Worm (Caenorhabditis elegans) whole organism, L1 larva: Measurements from ENCODE around the gene C45G9.9.
A peak's percentile ranks its signal among the peaks of the same experiment; 100 is the strongest.

ENCODE experiments used
- C16A3.4 ChIP-seq: fragments of 150-350 bp; optimal IDR thresholded peaks from 2 replicates; lab custom pipeline; 2014; ENCODE audit warnings: missing biosample characterization, missing genetic modification characterization
- F16B12.6 ChIP-seq: fragments of 150-350 bp; optimal IDR thresholded peaks from 2 replicates; lab custom pipeline; 2014; ENCODE audit warnings: missing biosample characterization, missing genetic modification characterization
- alr-1 ChIP-seq: fragments of 200-800 bp; sonication (Bioruptor generic); optimal IDR thresholded peaks from 2 replicates; lab custom pipeline; 2018; ENCODE audit warnings: borderline replicate concordance, mild to moderate bottlenecking, missing genetic modification characterization, missing compliant biosample characterization
- aly-2 ChIP-seq: fragments of 150-350 bp; optimal IDR thresholded peaks from 2 replicates; lab custom pipeline; 2014; ENCODE audit warnings: missing biosample characterization, missing genetic modification characterization
- ama-1 ChIP-seq: fragments of 150-350 bp; optimal IDR thresholded peaks from 2 replicates; lab custom pipeline; 2014
- ceh-63 ChIP-seq: fragments of 200-800 bp; sonication (Bioruptor generic); optimal IDR thresholded peaks from 2 replicates; lab custom pipeline; 2018; ENCODE audit warnings: mild to moderate bottlenecking, missing genetic modification characterization, missing compliant biosample characterization
- ceh-8 ChIP-seq: fragments of 200-800 bp; sonication (Bioruptor generic); optimal IDR thresholded peaks from 2 replicates; lab custom pipeline; 2018; ENCODE audit warnings: mild to moderate bottlenecking, missing genetic modification characterization, moderate library complexity, missing compliant biosample characterization
- ceh-82 ChIP-seq, 3 experiments: fragments of 150-350 bp in 1 of 3; sonication (generic microtip) in 2 of 3; optimal IDR thresholded peaks; 2 replicates each; lab custom pipeline; 2014 to 2017; ENCODE audit warnings: missing biosample characterization in 3 of 3, missing genetic modification characterization in 3 of 3
- ces-1 ChIP-seq: fragments of 150-350 bp; optimal IDR thresholded peaks from 2 replicates; lab custom pipeline; 2014; ENCODE audit warnings: missing biosample characterization, missing genetic modification reagents, missing genetic modification characterization
- dpl-1 ChIP-seq, 3 experiments: fragments of 150-350 bp in 2 of 3; sonication (generic microtip) in 1 of 3; optimal IDR thresholded peaks; 2 replicates each; lab custom pipeline; 2014 to 2017; ENCODE audit warnings: missing biosample characterization in 3 of 3, missing genetic modification characterization in 3 of 3, missing genetic modification reagents in 3 of 3
- dsc-1 ChIP-seq: sonication (generic microtip); optimal IDR thresholded peaks from 2 replicates; lab custom pipeline; 2016; ENCODE audit warnings: mild to moderate bottlenecking, missing genetic modification characterization, missing compliant biosample characterization
- efl-1 ChIP-seq, 4 experiments: fragments of 150-350 bp; optimal IDR thresholded peaks in 3 of 4; peaks in 1 of 4; 1 replicate in 1 of 4; 2 replicates in 3 of 4; lab custom pipeline; 2014; ENCODE audit warnings: missing biosample characterization in 2 of 4, missing genetic modification characterization in 2 of 4, missing genetic modification reagents in 2 of 4
- efl-3 ChIP-seq: fragments of 200-800 bp; sonication (Bioruptor generic); optimal IDR thresholded peaks from 2 replicates; lab custom pipeline; 2018; ENCODE audit warnings: mild to moderate bottlenecking, missing genetic modification characterization, missing compliant biosample characterization
- egl-27 ChIP-seq, 2 experiments: fragments of 150-350 bp in 1 of 2; sonication (generic microtip); optimal IDR thresholded peaks; 3 replicates each; lab custom pipeline; 2017 to 2018; ENCODE audit warnings: missing biosample characterization in 2 of 2, missing genetic modification characterization in 2 of 2, missing genetic modification reagents in 2 of 2
- elt-2 ChIP-seq: sonication (generic microtip); optimal IDR thresholded peaks from 2 replicates; lab custom pipeline; 2016; ENCODE audit warnings: missing genetic modification characterization, mild to moderate bottlenecking, inconsistent platforms, missing compliant biosample characterization, missing genetic modification reagents
- elt-3 ChIP-seq, 6 experiments: fragments of 150-350 bp in 1 of 6; sonication (generic microtip); optimal IDR thresholded peaks; 2 replicates each; lab custom pipeline; 2017 to 2018; ENCODE audit warnings: missing biosample characterization in 6 of 6, missing genetic modification characterization in 6 of 6, inconsistent platforms in 1 of 6
- ets-5 ChIP-seq: fragments of 200-800 bp; sonication (Bioruptor generic); IDR thresholded peaks from 2 replicates; pipeline ENCODE4 v1.3.6; 2022; ENCODE audit warnings: missing genetic modification characterization, missing compliant biosample characterization
- fkh-4 ChIP-seq: sonication (generic microtip); optimal IDR thresholded peaks from 2 replicates; lab custom pipeline; 2016; ENCODE audit warnings: missing compliant biosample characterization, missing genetic modification characterization, borderline replicate concordance
- fos-1 ChIP-seq: fragments of 150-350 bp; optimal IDR thresholded peaks from 2 replicates; lab custom pipeline; 2014; ENCODE audit warnings: missing biosample characterization, missing genetic modification characterization
- grh-1 ChIP-seq: fragments of 200-800 bp; sonication (Bioruptor generic); IDR thresholded peaks from 2 replicates; pipeline ENCODE4 v1.3.6; 2022; ENCODE audit warnings: missing genetic modification reagents, missing genetic modification characterization, missing compliant biosample characterization
- hlh-17 ChIP-seq: fragments of 200-800 bp; sonication (Bioruptor generic); optimal IDR thresholded peaks from 2 replicates; lab custom pipeline; 2018; ENCODE audit warnings: missing genetic modification characterization, mild to moderate bottlenecking, missing compliant biosample characterization, moderate library complexity, borderline replicate concordance
- hlh-4 ChIP-seq: sonication (generic microtip); optimal IDR thresholded peaks from 2 replicates; lab custom pipeline; 2016; ENCODE audit warnings: mild to moderate bottlenecking, missing genetic modification characterization, missing compliant biosample characterization
- hpl-2 ChIP-seq: fragments of 150-350 bp; optimal IDR thresholded peaks from 2 replicates; lab custom pipeline; 2014; ENCODE audit warnings: missing biosample characterization, missing genetic modification reagents, missing genetic modification characterization
- irx-1 ChIP-seq: sonication (generic microtip); optimal IDR thresholded peaks from 2 replicates; lab custom pipeline; 2016; ENCODE audit warnings: missing genetic modification characterization, missing compliant biosample characterization
- isw-1 ChIP-seq: fragments of 200-800 bp; sonication (Bioruptor generic); IDR thresholded peaks from 2 replicates; pipeline ENCODE4 v1.3.6; 2022; ENCODE audit warnings: missing genetic modification characterization, missing compliant biosample characterization
- lin-13 ChIP-seq: fragments of 150-350 bp; optimal IDR thresholded peaks from 2 replicates; lab custom pipeline; 2014; ENCODE audit warnings: missing biosample characterization, missing genetic modification reagents, missing genetic modification characterization
- lin-15B ChIP-seq: fragments of 150-350 bp; sonication (generic microtip); optimal IDR thresholded peaks from 3 replicates; lab custom pipeline; 2014; ENCODE audit warnings: missing biosample characterization, missing genetic modification characterization
- lin-35 ChIP-seq, 2 experiments: fragments of 150-350 bp; optimal IDR thresholded peaks; 2 replicates each; lab custom pipeline; 2014; ENCODE audit warnings: missing biosample characterization in 2 of 2, missing genetic modification characterization in 2 of 2, missing genetic modification reagents in 2 of 2
- lin-39 ChIP-seq: fragments of 150-350 bp; optimal IDR thresholded peaks from 2 replicates; lab custom pipeline; 2014; ENCODE audit warnings: missing biosample characterization, missing genetic modification reagents, missing genetic modification characterization
- mef-2 ChIP-seq: fragments of 150-350 bp; optimal IDR thresholded peaks from 2 replicates; lab custom pipeline; 2014; ENCODE audit warnings: missing biosample characterization, missing genetic modification characterization
- nhr-20 ChIP-seq: sonication (generic microtip); optimal IDR thresholded peaks from 2 replicates; lab custom pipeline; 2016; ENCODE audit warnings: mild to moderate bottlenecking, missing genetic modification characterization, missing compliant biosample characterization
- nhr-237 ChIP-seq: fragments of 150-350 bp; optimal IDR thresholded peaks from 2 replicates; lab custom pipeline; 2014; ENCODE audit warnings: missing biosample characterization, missing genetic modification characterization
- nhr-71 ChIP-seq: sonication (generic microtip); optimal IDR thresholded peaks from 2 replicates; lab custom pipeline; 2016; ENCODE audit warnings: mild to moderate bottlenecking, missing genetic modification characterization, moderate library complexity, missing compliant biosample characterization
- nhr-84 ChIP-seq: sonication (generic microtip); optimal IDR thresholded peaks from 2 replicates; lab custom pipeline; 2017; ENCODE audit warnings: missing biosample characterization, missing genetic modification characterization
- nhr-85 ChIP-seq: sonication (generic microtip); peaks from one replicate; lab custom pipeline; 2016; ENCODE audit warnings: missing genetic modification characterization, inconsistent platforms, missing compliant biosample characterization
- nhr-90 ChIP-seq: sonication (generic microtip); optimal IDR thresholded peaks from 2 replicates; lab custom pipeline; 2016; ENCODE audit warnings: mild to moderate bottlenecking, missing genetic modification characterization, missing compliant biosample characterization; ENCODE audit not compliant: poor library complexity
- pag-3 ChIP-seq: sonication (generic microtip); optimal IDR thresholded peaks from 2 replicates; lab custom pipeline; 2017; ENCODE audit warnings: missing genetic modification characterization, mild to moderate bottlenecking, missing compliant biosample characterization, antibody characterized with exemption, borderline replicate concordance; ENCODE audit not compliant: insufficient read depth
- pax-3 ChIP-seq: fragments of 200-800 bp; sonication (Bioruptor generic); optimal IDR thresholded peaks from 2 replicates; lab custom pipeline; 2018; ENCODE audit warnings: mild to moderate bottlenecking, missing genetic modification characterization, moderate library complexity, missing compliant biosample characterization
- pqm-1 ChIP-seq: sonication (generic microtip); optimal IDR thresholded peaks from 3 replicates; lab custom pipeline; 2017; ENCODE audit warnings: missing biosample characterization, missing genetic modification characterization
- snu-23 ChIP-seq: sonication (generic microtip); optimal IDR thresholded peaks from 2 replicates; lab custom pipeline; 2016; ENCODE audit warnings: missing genetic modification characterization, missing compliant biosample characterization
- sox-4 ChIP-seq: sonication (generic microtip); optimal IDR thresholded peaks from 2 replicates; lab custom pipeline; 2016; ENCODE audit warnings: missing genetic modification characterization, missing compliant biosample characterization
- sptf-1 ChIP-seq: fragments of 150-350 bp; optimal IDR thresholded peaks from 2 replicates; lab custom pipeline; 2014; ENCODE audit warnings: missing biosample characterization, missing genetic modification characterization
- swsn-7 ChIP-seq: sonication (generic microtip); optimal IDR thresholded peaks from 2 replicates; lab custom pipeline; 2016; ENCODE audit warnings: missing genetic modification characterization, missing compliant biosample characterization
- tbx-2 ChIP-seq: sonication (generic microtip); optimal IDR thresholded peaks from 2 replicates; lab custom pipeline; 2016; ENCODE audit warnings: missing genetic modification characterization, missing compliant biosample characterization
- tlp-1 ChIP-seq: fragments of 150-350 bp; optimal IDR thresholded peaks from 2 replicates; lab custom pipeline; 2014; ENCODE audit warnings: missing biosample characterization, missing genetic modification characterization
- unc-130 ChIP-seq: fragments of 150-350 bp; optimal IDR thresholded peaks from 2 replicates; lab custom pipeline; 2017; ENCODE audit warnings: missing biosample characterization, missing genetic modification characterization, inconsistent platforms
- unc-62 ChIP-seq: fragments of 150-350 bp; optimal IDR thresholded peaks from 2 replicates; lab custom pipeline; 2014; ENCODE audit warnings: missing biosample characterization, missing genetic modification reagents, missing genetic modification characterization
- vab-15 ChIP-seq: sonication (generic microtip); optimal IDR thresholded peaks from 2 replicates; lab custom pipeline; 2017; ENCODE audit warnings: missing genotype, mild to moderate bottlenecking, missing genetic modification characterization, missing compliant biosample characterization
- zag-1 ChIP-seq: fragments of 150-350 bp; optimal IDR thresholded peaks from 2 replicates; lab custom pipeline; 2014; ENCODE audit warnings: missing biosample characterization, missing genetic modification characterization
- zip-4 ChIP-seq: fragments of 200-800 bp; sonication (Bioruptor generic); optimal IDR thresholded peaks from 2 replicates; lab custom pipeline; 2018; ENCODE audit warnings: mild to moderate bottlenecking, missing genetic modification characterization, moderate library complexity, missing compliant biosample characterization

Gene C45G9.9

DNA sequence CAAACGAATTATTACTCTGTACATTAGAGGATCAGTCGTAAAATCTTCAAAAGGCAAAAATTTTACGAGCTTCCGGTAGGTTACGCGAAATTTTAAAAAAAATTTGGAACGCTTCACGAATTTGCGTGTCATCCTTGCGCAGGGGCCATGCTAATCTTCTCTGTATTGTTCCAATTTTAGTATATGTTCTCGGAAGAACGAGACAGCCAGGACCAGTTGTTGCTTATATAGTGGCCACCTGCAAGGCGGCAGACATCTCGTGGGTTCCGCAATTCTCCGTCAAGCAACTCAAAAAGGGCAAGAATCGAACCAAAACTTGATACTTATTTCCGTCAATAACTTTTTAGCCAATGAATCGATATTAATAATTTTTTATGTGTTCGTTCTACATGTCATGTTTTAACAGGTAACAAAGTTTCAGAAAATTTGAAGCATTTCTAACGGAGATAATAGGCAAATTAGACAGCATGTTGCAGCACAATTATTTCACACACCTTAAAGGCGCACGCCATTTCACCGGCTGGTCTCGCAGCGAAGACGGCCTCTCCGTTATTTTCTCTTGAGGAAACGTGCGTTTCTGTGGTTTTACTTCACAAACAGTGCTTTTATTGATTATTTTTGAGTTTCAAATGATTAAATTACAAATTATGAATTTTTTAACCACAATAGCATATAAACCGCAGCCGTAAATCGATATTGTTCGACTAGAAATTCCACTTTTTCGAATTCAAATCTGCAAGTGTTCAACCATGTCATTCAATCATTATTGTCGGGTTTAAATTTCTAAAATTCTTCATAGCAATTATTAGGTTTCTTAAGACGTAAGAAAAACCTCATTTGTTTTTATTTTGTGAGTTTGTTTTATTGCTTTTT is 25.3 kb upstream of the C45G9.9 start (continued):
- TF ChIP-seq efl-1 (optimal IDR thresholded peaks at IDR 0.05; lab: Kevin White, UChicago) (peak; percentile 65 to 79), efl-1 (GFP tag; optimal IDR thresholded peaks at IDR 0.05 in 1 of 2; lab: Kevin White, UChicago) (peak; percentile 43 to 97), C16A3.4 (peak; percentile 51), swsn-7 (tag; lab: Kevin White, UChicago) (peak; percentile 91), fos-1 (tag; lab: Kevin White, UChicago) (peak; percentile 64), zag-1 (tag; lab: Kevin White, UChicago) (no peak), irx-1 (peak; percentile 83), hlh-4 (tag; lab: Kevin White, UChicago) (peak; percentile 10), dpl-1 (GFP tag; optimal IDR thresholded peaks at IDR 0.05; lab: Kevin White, UChicago) (peak; percentile 43 to 67 (median 49)), pax-3 (tag; lab: Kevin White, UChicago) (peak; percentile 84), zip-4 (peak; percentile 80), alr-1 (tag; lab: Kevin White, UChicago) (no peak), dsc-1 (tag; lab: Kevin White, UChicago) (peak; percentile 87), hpl-2 (GFP tag; lab: Kevin White, UChicago) (no peak), fkh-4 (tag; lab: Kevin White, UChicago) (peak; percentile 43), grh-1 (GFP tag; lab: Robert Waterston, UW) (peak; percentile 82), ama-1 (peak; percentile 77), lin-35 (GFP tag; optimal IDR thresholded peaks at IDR 0.05; lab: Kevin White, UChicago) (peak; percentile 65 to 76), egl-27 (tag; optimal IDR thresholded peaks at IDR 0.05; lab: Kevin White, UChicago) (no peak), pqm-1 (tag; lab: Kevin White, UChicago) (no peak), nhr-237 (tag; lab: Kevin White, UChicago) (no peak), tlp-1 (tag; lab: Kevin White, UChicago) (no peak), hlh-17 (GFP tag; lab: Kevin White, UChicago) (no peak), mef-2 (tag; lab: Kevin White, UChicago) (no peak), lin-13 (GFP tag; lab: Kevin White, UChicago) (peak; percentile 57), nhr-71 (peak; percentile 94), ceh-82 (tag; optimal IDR thresholded peaks at IDR 0.05; lab: Kevin White, UChicago) (peak; percentile 3 to 90 (median 89)), isw-1 (GFP tag; lab: Robert Waterston, UW) (peak; percentile 65), ceh-63 (GFP tag; lab: Kevin White, UChicago) (no peak), nhr-85 (tag; lab: Kevin White, UChicago) (peak; percentile 97), nhr-84 (tag; lab: Kevin White, UChicago) (no peak), efl-3 (GFP tag; lab: Kevin White, UChicago) (peak; percentile 64), F16B12.6 (tag; lab: Kevin White, UChicago) (peak; percentile 21), lin-15B (tag; lab: Kevin White, UChicago) (peak; percentile 37), ces-1 (GFP tag; lab: Kevin White, UChicago) (no peak), ceh-8 (GFP tag; lab: Kevin White, UChicago) (peak; percentile 82), lin-39 (peak; percentile 68), aly-2 (tag; lab: Kevin White, UChicago) (peak; percentile 49), vab-15 (tag; lab: Kevin White, UChicago) (no peak), ets-5 (GFP tag; lab: Robert Waterston, UW) (no peak), unc-130 (peak; percentile 26), elt-3 (tag; optimal IDR thresholded peaks at IDR 0.05; lab: Kevin White, UChicago) (peak in 5 of 6 experiments; percentile 1 to 41 (median 39)), elt-2 (tag; lab: Kevin White, UChicago) (peak; percentile 77), nhr-20 (tag; lab: Kevin White, UChicago) (peak; percentile 87), sptf-1 (tag; lab: Kevin White, UChicago) (no peak), nhr-90 (tag; lab: Kevin White, UChicago) (peak; percentile 92), snu-23 (GFP tag; lab: Kevin White, UChicago) (peak; percentile 91), tbx-2 (tag; lab: Kevin White, UChicago) (peak; percentile 89), sox-4 (peak; percentile 80), unc-62 (GFP tag; lab: Kevin White, UChicago) (no peak), pag-3 (tag; lab: Kevin White, UChicago) (no peak)
